Fruit fly (Drosophila melanogaster): Measurements from ENCODE around the gene Swt1.

The Swt1 gene

dm6 chrX:18125520-18125919, 35.2 kb upstream of the Swt1 start (continued):
- no peak for TF ChIP-seq Jarid2 (GFP tag; optimal IDR thresholded peaks at IDR 0.05)
- TF ChIP-seq gsb-n (tag; optimal IDR thresholded peaks at IDR 0.05), result no peak
- no peak for TF ChIP-seq sna (GFP tag; IDR thresholded peaks at IDR 0.05; ENCODE audit: partially characterized antibody)
- no peak for TF ChIP-seq h (optimal IDR thresholded peaks at IDR 0.05)
- no peak for TF ChIP-seq stwl (tag; optimal IDR thresholded peaks at IDR 0.05)
- TF ChIP-seq Mad (GFP tag; optimal IDR thresholded peaks at IDR 0.05), result no peak
- TF ChIP-seq ab (GFP tag; optimal IDR thresholded peaks at IDR 0.05), result no peak
- no peak for TF ChIP-seq sisA (GFP tag; IDR thresholded peaks at IDR 0.05)
- no peak for TF ChIP-seq gsb (GFP tag; IDR thresholded peaks at IDR 0.05)
- TF ChIP-seq CG17186 (GFP tag; optimal IDR thresholded peaks at IDR 0.05), result no peak
- no peak for TF ChIP-seq Usf (GFP tag; optimal IDR thresholded peaks at IDR 0.05)
- TF ChIP-seq CG11247 (GFP tag; IDR thresholded peaks at IDR 0.05), result no peak
- TF ChIP-seq aop (GFP tag; IDR thresholded peaks at IDR 0.05), result no peak
- no peak for TF ChIP-seq chm (GFP tag; IDR thresholded peaks at IDR 0.05)
- TF ChIP-seq Doc2 (GFP tag; IDR thresholded peaks at IDR 0.05), result no peak
- no peak for TF ChIP-seq danr (GFP tag; IDR thresholded peaks at IDR 0.05)
- TF ChIP-seq pb (GFP tag; optimal IDR thresholded peaks at IDR 0.05), result no peak
- no peak for TF ChIP-seq CG4360 (GFP tag; IDR thresholded peaks at IDR 0.05)
- no peak for TF ChIP-seq Rfx (GFP tag; IDR thresholded peaks at IDR 0.05)
- no peak for TF ChIP-seq Lpt (GFP tag; optimal IDR thresholded peaks at IDR 0.05)
- TF ChIP-seq trem (tag; optimal IDR thresholded peaks at IDR 0.05), result no peak
- peak; percentile 2 for TF ChIP-seq ind (GFP tag; optimal IDR thresholded peaks at IDR 0.05)
- no peak for TF ChIP-seq Atf-2 (GFP tag; optimal IDR thresholded peaks at IDR 0.05)
- no peak for TF ChIP-seq CG43689 (GFP tag; IDR thresholded peaks at IDR 0.05)
- peak; percentile 66 for TF ChIP-seq lab (GFP tag; optimal IDR thresholded peaks at IDR 0.05)
- TF ChIP-seq Trl (optimal IDR thresholded peaks at IDR 0.05), result no peak
- no peak for TF ChIP-seq Trl (GFP tag; optimal IDR thresholded peaks at IDR 0.05)
- TF ChIP-seq CG7357 (GFP tag; IDR thresholded peaks at IDR 0.05), result 0 out of 3 replicates have a peak, but pooled peaks have one; percentile 10
- TF ChIP-seq gce (GFP tag; IDR thresholded peaks at IDR 0.05), result no peak
- TF ChIP-seq sim (GFP tag; IDR thresholded peaks at IDR 0.05), result no peak
- no peak for TF ChIP-seq Dref (GFP tag; IDR thresholded peaks at IDR 0.05)
- no peak for TF ChIP-seq HmgD (GFP tag; optimal IDR thresholded peaks at IDR 0.05)
- no peak for TF ChIP-seq pros (GFP tag; optimal IDR thresholded peaks at IDR 0.05)
- no peak for TF ChIP-seq org-1 (GFP tag; optimal IDR thresholded peaks at IDR 0.05)
- TF ChIP-seq CG11093 (GFP tag; IDR thresholded peaks at IDR 0.05), result no peak
- TF ChIP-seq insv (GFP tag; optimal IDR thresholded peaks at IDR 0.05), result no peak
- no peak for TF ChIP-seq kah (GFP tag; optimal IDR thresholded peaks at IDR 0.05)
- no peak for TF ChIP-seq Taf1 (GFP tag; IDR thresholded peaks at IDR 0.05)
- TF ChIP-seq bigmax (GFP tag; optimal IDR thresholded peaks at IDR 0.05), result no peak
- no peak for TF ChIP-seq CG18476 (GFP tag; optimal IDR thresholded peaks at IDR 0.05)
- TF ChIP-seq Med (GFP tag), result peak; percentile 64
- TF ChIP-seq ttk (GFP tag; IDR thresholded peaks at IDR 0.05), result no peak
- no peak for TF ChIP-seq H2.0 (GFP tag; IDR thresholded peaks at IDR 0.05)
- no peak for TF ChIP-seq ATbp (GFP tag; optimal IDR thresholded peaks at IDR 0.05)
- TF ChIP-seq vvl (GFP tag; IDR thresholded peaks at IDR 0.05), result no peak
- TF ChIP-seq da (GFP tag; optimal IDR thresholded peaks at IDR 0.05), result no peak
- peak; percentile 33 for TF ChIP-seq CG12391 (tag; optimal IDR thresholded peaks at IDR 0.05)
- TF ChIP-seq mam (GFP tag; optimal IDR thresholded peaks at IDR 0.05), result peak; percentile 3
- no peak for TF ChIP-seq NFAT (GFP tag; IDR thresholded peaks at IDR 0.05)
- no peak for TF ChIP-seq CG17912 (GFP tag; optimal IDR thresholded peaks at IDR 0.05)
- TF ChIP-seq CG5953 (GFP tag; IDR thresholded peaks at IDR 0.05), result no peak
- no peak for TF ChIP-seq CG10654 (GFP tag; optimal IDR thresholded peaks at IDR 0.05)
- TF ChIP-seq CG15601 (tag; optimal IDR thresholded peaks at IDR 0.05), result no peak
- TF ChIP-seq gt (GFP tag; IDR thresholded peaks at IDR 0.05), result no peak
- peak; percentile 62 for TF ChIP-seq CG2678 (tag; optimal IDR thresholded peaks at IDR 0.05)

All from whole organism, embryonic.